Worm (Caenorhabditis elegans) whole organism, L4 larva: ENCODE measurements around the gene usip-1.

ENCODE experiments used
- aly-2 ChIP-seq: sonication (generic microtip); optimal IDR thresholded peaks from 2 replicates; lab custom pipeline; 2018; ENCODE audit warnings: missing biosample characterization, missing genetic modification characterization
- lin-39 ChIP-seq: fragments of 150-350 bp; optimal IDR thresholded peaks from 2 replicates; lab custom pipeline; 2014; ENCODE audit warnings: missing biosample characterization, missing genetic modification reagents, missing genetic modification characterization
- lsy-2 ChIP-seq, 2 experiments: fragments of 150-350 bp in 1 of 2; sonication (generic microtip) in 1 of 2; optimal IDR thresholded peaks; 2 replicates each; lab custom pipeline; 2014 to 2017; ENCODE audit warnings: missing biosample characterization in 2 of 2, missing genetic modification characterization in 2 of 2
- nhr-11 ChIP-seq: fragments of 150-350 bp; optimal IDR thresholded peaks from 2 replicates; lab custom pipeline; 2014; ENCODE audit warnings: missing biosample characterization, missing genetic modification characterization
- ztf-11 ChIP-seq: fragments of 150-350 bp; optimal IDR thresholded peaks from 2 replicates; lab custom pipeline; 2014; ENCODE audit warnings: missing biosample characterization, missing genetic modification characterization
- ztf-7 ChIP-seq: fragments of 150-350 bp; optimal IDR thresholded peaks from 2 replicates; lab custom pipeline; 2014; ENCODE audit warnings: missing biosample characterization, missing genetic modification characterization

ce11 chrV:12140625-12141024 lies 43.4 kb downstream of the usip-1 start, which contains the start of gene C27A7.3:
- TF ChIP-seq lsy-2 (tag; optimal IDR thresholded peaks at IDR 0.05; lab: Kevin White, UChicago) (no peak), ztf-7 (no peak), nhr-11 (tag; lab: Kevin White, UChicago) (no peak), ztf-11 (no peak), lin-39 (tag; lab: Kevin White, UChicago) (no peak), aly-2 (no peak)
